Fruit fly (Drosophila melanogaster): Measurements from ENCODE around the gene CG11380.

The CG11380 gene

DNA sequence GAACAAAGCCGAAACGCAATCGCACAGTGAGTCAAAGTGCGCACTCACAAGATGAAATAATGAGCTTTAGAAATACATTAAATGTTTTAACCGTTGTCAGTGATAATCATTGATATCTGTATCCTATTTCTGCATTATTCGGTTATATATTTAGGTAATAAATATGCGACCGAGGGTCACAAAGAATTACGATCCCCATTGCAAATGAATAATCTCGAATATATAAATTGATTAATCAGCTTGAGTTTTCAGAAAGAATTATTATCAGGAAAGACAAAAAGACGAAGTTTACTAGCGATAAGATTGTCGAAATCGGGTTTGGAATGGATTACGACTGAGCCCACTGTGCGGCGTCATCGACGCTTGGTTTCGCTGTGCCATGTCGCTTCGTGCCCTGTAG lies 20.1 kb upstream of the CG11380 start (continued):
- TF ChIP-seq ind (GFP tag; optimal IDR thresholded peaks at IDR 0.05) = peak; percentile 41
- TF ChIP-seq CG4730 (GFP tag; IDR thresholded peaks at IDR 0.05) = no peak
- TF ChIP-seq Dek (tag; optimal IDR thresholded peaks at IDR 0.05) = peak; percentile 39
- TF ChIP-seq unpg (GFP tag; optimal IDR thresholded peaks at IDR 0.05) = peak; percentile 35
- peak; percentile 2 for TF ChIP-seq az2 (GFP tag; optimal IDR thresholded peaks at IDR 0.05)
- no peak for TF ChIP-seq danr (GFP tag; IDR thresholded peaks at IDR 0.05)
- peak; percentile 57 for TF ChIP-seq Atf6 (GFP tag; IDR thresholded peaks at IDR 0.05)
- TF ChIP-seq tio (GFP tag; optimal IDR thresholded peaks at IDR 0.05) = peak; percentile 30
- peak; percentile 21 for TF ChIP-seq tap (tag; optimal IDR thresholded peaks at IDR 0.05)
- peak; percentile 45 for TF ChIP-seq lbe (GFP tag; optimal IDR thresholded peaks at IDR 0.05)
- peak; percentile 14 for TF ChIP-seq CG6854 (GFP tag; optimal IDR thresholded peaks at IDR 0.05)
- no peak for TF ChIP-seq D (optimal IDR thresholded peaks at IDR 0.05)
- TF ChIP-seq D (GFP tag; optimal IDR thresholded peaks at IDR 0.05) = peak; percentile 4
- peak; percentile 70 for TF ChIP-seq CG13296 (GFP tag; optimal IDR thresholded peaks at IDR 0.05)
- TF ChIP-seq CG7839 (tag; optimal IDR thresholded peaks at IDR 0.05) = peak; percentile 71
- peak; percentile 72 for TF ChIP-seq gem (tag; optimal IDR thresholded peaks at IDR 0.05)
- TF ChIP-seq fd3F (GFP tag; optimal IDR thresholded peaks at IDR 0.05) = peak; percentile 41
- peak; percentile 74 for TF ChIP-seq Meics (GFP tag; optimal IDR thresholded peaks at IDR 0.05)
- TF ChIP-seq CG8924 (tag; optimal IDR thresholded peaks at IDR 0.05) = peak; percentile 57
- no peak for TF ChIP-seq nerfin-2 (GFP tag; IDR thresholded peaks at IDR 0.05; ENCODE audit: partially characterized antibody)
- peak; percentile 54 for TF ChIP-seq lilli (GFP tag; optimal IDR thresholded peaks at IDR 0.05)
- no peak for TF ChIP-seq CG33213 (GFP tag; optimal IDR thresholded peaks at IDR 0.05)
- TF ChIP-seq dysf (GFP tag; IDR thresholded peaks at IDR 0.05) = peak; percentile 66; the same call in 2 of the 3 replicates
- peak; percentile 12 for TF ChIP-seq Atf-2 (GFP tag; optimal IDR thresholded peaks at IDR 0.05)
- no peak for TF ChIP-seq bsh (GFP tag; optimal IDR thresholded peaks at IDR 0.05)
- peak; percentile 49 for TF ChIP-seq Rfx (GFP tag; IDR thresholded peaks at IDR 0.05)
- TF ChIP-seq pho (GFP tag; optimal IDR thresholded peaks at IDR 0.05) = peak; percentile 4
- no peak for TF ChIP-seq prd (optimal IDR thresholded peaks at IDR 0.05)
- 0 out of 3 replicates have a peak, but pooled peaks have one; percentile 31 for TF ChIP-seq prd (GFP tag; IDR thresholded peaks at IDR 0.05)
- TF ChIP-seq Nf-YC (tag; optimal IDR thresholded peaks at IDR 0.05) = peak; percentile 23
- peak; percentile 68 for TF ChIP-seq Fer1 (GFP tag; optimal IDR thresholded peaks at IDR 0.05)
- TF ChIP-seq crc (GFP tag; optimal IDR thresholded peaks at IDR 0.05) = peak; percentile 2
- no peak for TF ChIP-seq dm (GFP tag; optimal IDR thresholded peaks at IDR 0.05)
- TF ChIP-seq CG18619 (GFP tag; optimal IDR thresholded peaks at IDR 0.05) = peak; percentile 42
- no peak for TF ChIP-seq Mes4 (GFP tag; optimal IDR thresholded peaks at IDR 0.05)
- TF ChIP-seq dmrt99B (tag; optimal IDR thresholded peaks at IDR 0.05) = peak; percentile 54
- peak; percentile 15 for TF ChIP-seq CG15696 (tag; optimal IDR thresholded peaks at IDR 0.05)
- no peak for TF ChIP-seq Dfd (GFP tag; optimal IDR thresholded peaks at IDR 0.05)
- TF ChIP-seq CG8388 (GFP tag; optimal IDR thresholded peaks at IDR 0.05) = peak; percentile 35
- TF ChIP-seq schlank (tag; optimal IDR thresholded peaks at IDR 0.05) = peak; percentile 19
- TF ChIP-seq CG17328 (GFP tag; IDR thresholded peaks at IDR 0.05) = no peak
- peak; percentile 8 for TF ChIP-seq Hand (GFP tag; optimal IDR thresholded peaks at IDR 0.05)
- TF ChIP-seq CG15269 (tag; optimal IDR thresholded peaks at IDR 0.05) = peak; percentile 70
- TF ChIP-seq PHDP (tag; optimal IDR thresholded peaks at IDR 0.05) = peak; percentile 58
- peak; percentile 38; the same call in 1 of the 2 replicates for TF ChIP-seq CG9932 (GFP tag; IDR thresholded peaks at IDR 0.05)
- peak; percentile 66 for TF ChIP-seq row (GFP tag; IDR thresholded peaks at IDR 0.05)
- peak; percentile 35 for TF ChIP-seq CG9437 (GFP tag; optimal IDR thresholded peaks at IDR 0.05)
- no peak for TF ChIP-seq CG8290 (GFP tag; optimal IDR thresholded peaks at IDR 0.05)
- TF ChIP-seq CG8290 (tag; optimal IDR thresholded peaks at IDR 0.05) = peak in 1 of 2 experiments; percentile 8
- peak; percentile 93 for TF ChIP-seq sens (GFP tag)
- peak; percentile 17 for TF ChIP-seq ems (GFP tag; optimal IDR thresholded peaks at IDR 0.05)
- TF ChIP-seq CG18476 (GFP tag; optimal IDR thresholded peaks at IDR 0.05) = peak; percentile 48
